Worm (Caenorhabditis elegans): ENCODE results near the gene F36G9.3.

Gene F36G9.3

ce11 chrV:15915919-15916318 lies 41.3 kb upstream of the F36G9.3 start, which contains the start of gene gst-38:
gst-38 (minus strand) TSS chrV:15916070.
- TF ChIP-seq nhr-12 (tag; optimal IDR thresholded peaks at IDR 0.05) (no peak), nhr-28 (tag; optimal IDR thresholded peaks at IDR 0.05) (no peak), pha-4 (tag; optimal IDR thresholded peaks at IDR 0.05) (no peak), lsy-2 (tag; optimal IDR thresholded peaks at IDR 0.05) (no peak), sem-2 (GFP tag; optimal IDR thresholded peaks at IDR 0.05) (no peak), ham-2 (GFP tag; optimal IDR thresholded peaks at IDR 0.05) (no peak), flh-1 (GFP tag; optimal IDR thresholded peaks at IDR 0.05) (no peak), ceh-83 (GFP tag; optimal IDR thresholded peaks at IDR 0.05) (no peak), tbx-8 (GFP tag; optimal IDR thresholded peaks at IDR 0.05) (no peak), zip-8 (tag; optimal IDR thresholded peaks at IDR 0.05) (no peak), ztf-11 (tag; optimal IDR thresholded peaks at IDR 0.05) (no peak), elt-1 (tag; optimal IDR thresholded peaks at IDR 0.05; ENCODE audit: borderline replicate concordance, insufficient read depth) (no peak), mab-5 (tag; optimal IDR thresholded peaks at IDR 0.05) (no peak), unc-39 (tag; optimal IDR thresholded peaks at IDR 0.05) (no peak)

- TF ChIP-seq zip-8 (tag; optimal IDR thresholded peaks at IDR 0.05), result no peak
- TF ChIP-seq M03D4.4 (tag; optimal IDR thresholded peaks at IDR 0.05), result no peak
- TF ChIP-seq mab-5 (tag; optimal IDR thresholded peaks at IDR 0.05), result no peak
- TF ChIP-seq bed-3 (GFP tag; optimal IDR thresholded peaks at IDR 0.05), result no peak
- no peak for TF ChIP-seq blmp-1 (tag; optimal IDR thresholded peaks at IDR 0.05)
- no peak for TF ChIP-seq ceh-43 (GFP tag; optimal IDR thresholded peaks at IDR 0.05)
- TF ChIP-seq unc-39 (tag; optimal IDR thresholded peaks at IDR 0.05), result no peak
- no peak for TF ChIP-seq ham-2 (GFP tag; optimal IDR thresholded peaks at IDR 0.05)
- TF ChIP-seq sptf-1 (tag; optimal IDR thresholded peaks at IDR 0.05), result no peak
- TF ChIP-seq ceh-83 (GFP tag; optimal IDR thresholded peaks at IDR 0.05), result no peak
- TF ChIP-seq lsy-2 (tag; optimal IDR thresholded peaks at IDR 0.05), result no peak
- TF ChIP-seq unc-62 (GFP tag; optimal IDR thresholded peaks at IDR 0.05), result no peak
- TF ChIP-seq tbx-8 (GFP tag; optimal IDR thresholded peaks at IDR 0.05), result no peak
- TF ChIP-seq nhr-76 (tag; optimal IDR thresholded peaks at IDR 0.05), result no peak
- no peak for TF ChIP-seq ces-1 (GFP tag; optimal IDR thresholded peaks at IDR 0.05)
Observed at ce11 chrV:15917458-15917857, 39.7 kb upstream of the F36G9.3 start, which contains the start of gene F35E8.9. F35E8.9 (minus strand) TSS chrV:15917558.

DNA sequence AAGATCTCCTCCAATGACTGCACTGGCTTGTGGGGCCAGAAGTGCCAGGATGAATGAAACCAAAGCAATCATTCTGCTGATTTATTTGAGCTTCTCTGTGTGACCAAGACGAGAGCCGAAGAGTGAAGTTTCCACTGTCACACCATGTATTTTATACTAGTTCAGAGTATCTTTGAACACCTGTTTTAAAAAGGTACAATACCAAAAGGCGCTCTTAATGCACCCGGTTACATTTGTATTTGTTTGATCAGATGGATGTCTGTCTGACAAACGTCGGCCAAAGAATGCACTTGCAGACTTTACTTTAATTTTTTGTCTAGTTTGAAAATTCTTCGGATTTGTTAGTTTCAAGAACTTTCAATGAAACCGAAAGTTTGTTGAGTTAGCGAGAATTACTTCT lies 36.9 kb upstream of the F36G9.3 start, which contains the start of gene F35E8.10:
Gene F35E8.10, minus strand, starts transcription at position 101 of the 400 bp plus-strand sequence.
- TF ChIP-seq sem-2 (GFP tag; optimal IDR thresholded peaks at IDR 0.05), result no peak

- TF ChIP-seq ztf-11 (tag; optimal IDR thresholded peaks at IDR 0.05), result no peak
- TF ChIP-seq cnd-1 (tag; optimal IDR thresholded peaks at IDR 0.05), result no peak
- TF ChIP-seq lin-13 (tag; optimal IDR thresholded peaks at IDR 0.05), result no peak
- no peak for TF ChIP-seq drap-1 (GFP tag; optimal IDR thresholded peaks at IDR 0.05)
- TF ChIP-seq tbx-8 (GFP tag; optimal IDR thresholded peaks at IDR 0.05), result no peak
- no peak for TF ChIP-seq elt-3 (tag; optimal IDR thresholded peaks at IDR 0.05)
Observed at ce11 chrV:15921102-15921501, 36.1 kb upstream of the F36G9.3 start, which contains the start of gene cdr-1. cdr-1 (plus strand) TSS chrV:15921309.

ce11 chrV:15922979-15923378 lies 34.2 kb upstream of the F36G9.3 start, which contains the start of gene F35E8.13:
F35E8.13 (plus strand) TSS chrV:15923279.
- TF ChIP-seq cnd-1 (tag; optimal IDR thresholded peaks at IDR 0.05) (no peak), hlh-1 (tag; optimal IDR thresholded peaks at IDR 0.05) (no peak), ztf-11 (tag; optimal IDR thresholded peaks at IDR 0.05) (no peak), unc-39 (tag; optimal IDR thresholded peaks at IDR 0.05) (no peak), nhr-2 (tag; optimal IDR thresholded peaks at IDR 0.05) (no peak), nhr-237 (tag; optimal IDR thresholded peaks at IDR 0.05) (no peak), ces-1 (GFP tag; optimal IDR thresholded peaks at IDR 0.05) (no peak), sem-2 (GFP tag; optimal IDR thresholded peaks at IDR 0.05) (no peak), zip-8 (tag; optimal IDR thresholded peaks at IDR 0.05) (no peak)

DNA sequence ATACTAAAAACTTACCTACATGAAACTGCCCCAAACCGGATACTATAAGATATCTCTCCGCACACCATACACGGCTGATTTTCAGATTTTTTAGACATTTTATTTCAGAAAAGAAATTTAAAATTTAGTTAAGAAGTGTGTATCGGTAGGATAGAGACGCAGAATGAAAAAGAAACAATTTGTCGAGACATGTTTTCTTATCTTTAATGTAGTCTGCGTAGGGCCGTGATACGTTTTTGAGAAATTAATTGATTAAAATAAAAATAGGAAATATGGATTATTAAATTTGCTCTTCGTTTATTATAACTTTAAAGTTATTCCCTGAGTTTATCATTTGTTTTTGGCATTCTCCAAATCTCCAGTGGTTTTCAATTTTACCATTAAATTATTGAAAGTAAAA lies 32.9 kb upstream of the F36G9.3 start, which contains the start of gene nhr-108:
Gene nhr-108, minus strand, starts transcription at position 166 of the 400 bp plus-strand sequence.
- TF ChIP-seq blmp-1 (tag; optimal IDR thresholded peaks at IDR 0.05) (no peak), unc-62 (GFP tag; optimal IDR thresholded peaks at IDR 0.05) (no peak), mep-1 (tag; optimal IDR thresholded peaks at IDR 0.05) (no peak), elt-1 (tag; optimal IDR thresholded peaks at IDR 0.05; ENCODE audit: borderline replicate concordance, insufficient read depth) (no peak)

Data from whole organism, mixed stage, embryonic.